Fruit fly (Drosophila melanogaster): Measurements from ENCODE around the gene amx.

amx gene

DNA sequence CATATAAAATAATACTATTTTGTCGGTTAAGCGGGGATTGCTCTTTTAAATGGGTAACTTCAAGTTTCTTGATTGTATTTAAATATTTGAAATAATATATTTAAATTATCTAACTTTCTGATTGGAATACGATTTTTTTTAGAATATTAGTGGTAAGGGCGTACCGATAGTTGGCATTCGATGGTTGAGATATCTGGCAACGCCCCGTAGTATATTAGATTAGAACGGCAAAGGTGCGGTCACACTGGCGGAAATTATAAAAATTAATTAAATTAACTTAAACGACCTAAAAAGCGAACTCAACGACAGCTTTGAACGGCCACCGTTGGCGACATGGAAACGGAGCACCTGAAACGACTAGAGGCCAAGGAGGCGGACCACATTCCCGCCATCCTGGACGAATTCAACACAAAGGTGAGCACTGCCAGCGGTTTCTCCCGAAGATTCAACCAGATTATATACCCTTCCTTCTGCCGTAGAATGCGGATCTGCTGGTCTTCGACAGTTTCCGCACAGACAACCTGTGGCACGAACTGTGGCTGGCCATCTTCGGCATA, 8.9 kb upstream of the amx start, which contains the start of gene ric8a (continued):
- TF ChIP-seq H15 (GFP tag; IDR thresholded peaks at IDR 0.05) (no peak), Adf1 (GFP tag; IDR thresholded peaks at IDR 0.05) (no peak), CG12236 (GFP tag; optimal IDR thresholded peaks at IDR 0.05) (no peak), NFAT (GFP tag; IDR thresholded peaks at IDR 0.05) (no peak), mirr (GFP tag; optimal IDR thresholded peaks at IDR 0.05) (no peak), insv (GFP tag; optimal IDR thresholded peaks at IDR 0.05) (peak in 1 of 2 experiments; percentile 93), ranshi (GFP tag; IDR thresholded peaks at IDR 0.05) (no peak), CG6254 (GFP tag; optimal IDR thresholded peaks at IDR 0.05) (no peak), ham (GFP tag; IDR thresholded peaks at IDR 0.05) (no peak), CG17829 (tag; optimal IDR thresholded peaks at IDR 0.05) (peak; percentile 23), CG2116 (GFP tag; optimal IDR thresholded peaks at IDR 0.05) (peak; percentile 21), kah (GFP tag; optimal IDR thresholded peaks at IDR 0.05) (no peak), Rfx (GFP tag; IDR thresholded peaks at IDR 0.05) (peak; percentile 54), CG14965 (GFP tag; optimal IDR thresholded peaks at IDR 0.05; ENCODE audit: borderline replicate concordance) (no peak), CG33557 (GFP tag; optimal IDR thresholded peaks at IDR 0.05) (no peak), CG16813 (GFP tag; IDR thresholded peaks at IDR 0.05; ENCODE audit: partially characterized antibody) (peak; percentile 85), gem (tag; optimal IDR thresholded peaks at IDR 0.05) (no peak), lilli (GFP tag; optimal IDR thresholded peaks at IDR 0.05) (peak; percentile 21), NK7.1 (GFP tag; optimal IDR thresholded peaks at IDR 0.05) (no peak), HLH54F (GFP tag; optimal IDR thresholded peaks at IDR 0.05) (no peak), CG18011 (GFP tag; optimal IDR thresholded peaks at IDR 0.05) (no peak), CG4707 (GFP tag; optimal IDR thresholded peaks at IDR 0.05) (no peak), pros (GFP tag; optimal IDR thresholded peaks at IDR 0.05) (no peak), CG34422 (GFP tag; IDR thresholded peaks at IDR 0.05) (no peak), CG34224 (GFP tag; IDR thresholded peaks at IDR 0.05; ENCODE audit: partially characterized antibody) (peak; percentile 66), p53 (GFP tag; optimal IDR thresholded peaks at IDR 0.05) (no peak), Atf-2 (GFP tag; optimal IDR thresholded peaks at IDR 0.05) (no peak), CG10267 (tag; optimal IDR thresholded peaks at IDR 0.05) (peak; percentile 34), Lpt (GFP tag; optimal IDR thresholded peaks at IDR 0.05) (no peak), Atf3 (GFP tag; optimal IDR thresholded peaks at IDR 0.05) (no peak), sim (GFP tag; IDR thresholded peaks at IDR 0.05) (no peak), CG17186 (GFP tag; optimal IDR thresholded peaks at IDR 0.05) (no peak), HLH3B (GFP tag; IDR thresholded peaks at IDR 0.05) (no peak), Six4 (GFP tag; optimal IDR thresholded peaks at IDR 0.05) (no peak), CG8359 (GFP tag; optimal IDR thresholded peaks at IDR 0.05; ENCODE audit: borderline replicate concordance) (no peak), stc (GFP tag; IDR thresholded peaks at IDR 0.05) (no peak), Jarid2 (GFP tag; optimal IDR thresholded peaks at IDR 0.05) (no peak), dmrt11E (tag; optimal IDR thresholded peaks at IDR 0.05) (no peak), MESR4 (GFP tag; optimal IDR thresholded peaks at IDR 0.05) (peak; percentile 76), row (GFP tag; IDR thresholded peaks at IDR 0.05) (peak; percentile 85), Lim3 (GFP tag; IDR thresholded peaks at IDR 0.05) (no peak), al (GFP tag; IDR thresholded peaks at IDR 0.05) (no peak), yki (optimal IDR thresholded peaks at IDR 0.05) (no peak), CG7556 (GFP tag; optimal IDR thresholded peaks at IDR 0.05) (no peak), tna (GFP tag; IDR thresholded peaks at IDR 0.05; ENCODE audit: partially characterized antibody) (peak; percentile 54), CG2889 (GFP tag; IDR thresholded peaks at IDR 0.05) (no peak), CG10654 (GFP tag; optimal IDR thresholded peaks at IDR 0.05) (no peak), fd102C (GFP tag; optimal IDR thresholded peaks at IDR 0.05) (no peak), tin (GFP tag; optimal IDR thresholded peaks at IDR 0.05) (no peak), CG9876 (GFP tag; optimal IDR thresholded peaks at IDR 0.05) (no peak), Trl (optimal IDR thresholded peaks at IDR 0.05) (no peak), Trl (GFP tag; optimal IDR thresholded peaks at IDR 0.05) (no peak)

All from whole organism, embryonic.